Worm (Caenorhabditis elegans): ENCODE results near the gene cth-1.

ce11 chrV:16124739-16125138 lies 24.3 kb downstream of the cth-1 start, which contains the start of gene nhr-111:
- TF ChIP-seq him-1 (tag; optimal IDR thresholded peaks at IDR 0.05) = no peak
- no peak for TF ChIP-seq W03F9.2 (tag; optimal IDR thresholded peaks at IDR 0.05)
- no peak for TF ChIP-seq dao-5 (tag; optimal IDR thresholded peaks at IDR 0.05)
